Fruit fly (Drosophila melanogaster) whole organism, embryonic: Measurements from ENCODE around the gene Gr64f.

Source experiments
- CG10209 ChIP-seq: fragments of 200-800 bp; sonication (Bioruptor generic); optimal IDR thresholded peaks from 3 replicates; lab custom pipeline; 2017; ENCODE audit warnings: missing biosample characterization, mild to moderate bottlenecking, missing genetic modification characterization, missing genetic modification reagents
- CG10267 ChIP-seq: fragments of 200-800 bp; sonication (Bioruptor generic); optimal IDR thresholded peaks from 2 replicates; lab custom pipeline; 2018; ENCODE audit warnings: missing biosample characterization, mild to moderate bottlenecking, missing genetic modification characterization, moderate library complexity
- CG11247 ChIP-seq: fragments of 200-800 bp; sonication (Bioruptor generic); IDR thresholded peaks from 2 replicates; pipeline ENCODE4 v1.3.6; 2022; ENCODE audit warnings: missing biosample characterization, missing genetic modification characterization
- CG12071 ChIP-seq: fragments of 200-800 bp; sonication (Bioruptor generic); optimal IDR thresholded peaks from 3 replicates; lab custom pipeline; 2018; ENCODE audit warnings: missing biosample characterization, mild to moderate bottlenecking, missing genetic modification characterization
- CG12391 ChIP-seq: fragments of 200-800 bp; sonication (Bioruptor generic); optimal IDR thresholded peaks from 3 replicates; lab custom pipeline; 2018; ENCODE audit warnings: missing biosample characterization, mild to moderate bottlenecking, missing genetic modification characterization, moderate library complexity
- CG13123 ChIP-seq: fragments of 200-800 bp; sonication (Bioruptor generic); optimal IDR thresholded peaks from 2 replicates; lab custom pipeline; 2016; ENCODE audit warnings: missing biosample characterization, missing genetic modification characterization
- CG13424 ChIP-seq: fragments of 200-800 bp; sonication (Bioruptor generic); optimal IDR thresholded peaks from 2 replicates; lab custom pipeline; 2019; ENCODE audit warnings: missing biosample characterization, mild to moderate bottlenecking, missing genetic modification characterization, moderate library complexity
- CG14050 ChIP-seq: fragments of 200-800 bp; sonication (Bioruptor generic); IDR thresholded peaks from 3 replicates; pipeline ENCODE4 v1.3.6; 2022; ENCODE audit warnings: missing biosample characterization, missing genetic modification characterization
- CG14441 ChIP-seq: fragments of 200-800 bp; sonication (Bioruptor generic); IDR thresholded peaks from 2 replicates; pipeline ENCODE4 v1.3.6; 2022; ENCODE audit warnings: missing biosample characterization, missing genetic modification characterization
- CG1529 ChIP-seq: fragments of 200-800 bp; sonication (Bioruptor generic); optimal IDR thresholded peaks from 3 replicates; lab custom pipeline; 2018; ENCODE audit warnings: missing biosample characterization, missing genetic modification characterization
- CG1602 ChIP-seq: fragments of 200-800 bp; sonication (Bioruptor generic); optimal IDR thresholded peaks from 3 replicates; lab custom pipeline; 2016; ENCODE audit warnings: missing biosample characterization, missing genetic modification characterization
- CG1603 ChIP-seq: fragments of 200-800 bp; sonication (Bioruptor generic); optimal IDR thresholded peaks from 2 replicates; lab custom pipeline; 2019; ENCODE audit warnings: missing biosample characterization, mild to moderate bottlenecking, missing genetic modification characterization, moderate library complexity
- CG1647 ChIP-seq: fragments of 200-800 bp; sonication (Bioruptor generic); optimal IDR thresholded peaks from 3 replicates; lab custom pipeline; 2016; ENCODE audit warnings: missing biosample characterization, missing genetic modification characterization
- CG16813 ChIP-seq: fragments of 200-800 bp; sonication (Bioruptor generic); IDR thresholded peaks from 3 replicates; pipeline ENCODE4 v1.3.6; 2022; ENCODE audit warnings: missing biosample characterization, missing genetic modification characterization; ENCODE audit not compliant: partially characterized antibody
- CG17361 ChIP-seq: fragments of 200-800 bp; sonication (Bioruptor generic); IDR thresholded peaks from 3 replicates; pipeline ENCODE4 v1.3.6; 2022; ENCODE audit warnings: missing biosample characterization, missing genetic modification characterization
- CG18262 ChIP-seq: fragments of 200-800 bp; optimal IDR thresholded peaks from 3 replicates; lab custom pipeline; 2019; ENCODE audit warnings: missing biosample characterization, mild to moderate bottlenecking, missing genetic modification characterization, moderate library complexity
- CG1832 ChIP-seq: fragments of 200-800 bp; sonication (Bioruptor generic); optimal IDR thresholded peaks from 2 replicates; lab custom pipeline; 2017; ENCODE audit warnings: missing biosample characterization, mild to moderate bottlenecking, missing genetic modification characterization, inconsistent platforms
- CG2678 ChIP-seq: fragments of 200-800 bp; sonication (Bioruptor generic); optimal IDR thresholded peaks from 3 replicates; lab custom pipeline; 2019; ENCODE audit warnings: missing biosample characterization, mild to moderate bottlenecking, missing genetic modification characterization, moderate library complexity
- CG2875 ChIP-seq: fragments of 200-800 bp; sonication (Bioruptor generic); optimal IDR thresholded peaks from 2 replicates; lab custom pipeline; 2017; ENCODE audit warnings: missing biosample characterization, mild to moderate bottlenecking, missing genetic modification characterization, missing genetic modification reagents
- CG3065 ChIP-seq: fragments of 200-800 bp; sonication (Bioruptor generic); optimal IDR thresholded peaks from 2 replicates; lab custom pipeline; 2016; ENCODE audit warnings: missing biosample characterization, missing genetic modification characterization
- CG31441 ChIP-seq: fragments of 200-800 bp; sonication (Bioruptor generic); IDR thresholded peaks from 2 replicates; pipeline ENCODE4 v1.3.6; 2022; ENCODE audit warnings: missing biosample characterization, missing genetic modification characterization
- CG43689 ChIP-seq: fragments of 200-800 bp; sonication (Bioruptor generic); IDR thresholded peaks from 2 replicates; pipeline ENCODE4 v1.3.6; 2022; ENCODE audit warnings: missing biosample characterization, missing genetic modification characterization
- CG4820 ChIP-seq: fragments of 200-800 bp; sonication (Bioruptor generic); optimal IDR thresholded peaks from 3 replicates; lab custom pipeline; 2016; ENCODE audit warnings: missing biosample characterization, missing genetic modification characterization
- CG7839 ChIP-seq: fragments of 200-800 bp; sonication (Bioruptor generic); optimal IDR thresholded peaks from 3 replicates; lab custom pipeline; 2018; ENCODE audit warnings: missing biosample characterization, mild to moderate bottlenecking, missing genetic modification characterization, moderate library complexity
- GATAe ChIP-seq: fragments of 200-800 bp; sonication (Bioruptor generic); conservative IDR thresholded peaks from 2 replicates; pipeline ENCODE4 v1.3.6; 2022; ENCODE audit warnings: missing biosample characterization, missing genetic modification characterization
- Gsc ChIP-seq: fragments of 200-800 bp; sonication (Bioruptor generic); IDR thresholded peaks from 2 replicates; pipeline ENCODE4 v1.3.6; 2022; ENCODE audit warnings: missing biosample characterization, missing genetic modification characterization
- Hr39 ChIP-seq: fragments of >200 bp; optimal IDR thresholded peaks from 2 replicates; lab custom pipeline; 2017
- Hr78 ChIP-seq, 2 experiments: fragments of 200-800 bp in 1 of 2; fragments of >200 bp in 1 of 2; sonication (Bioruptor generic) in 1 of 2; optimal IDR thresholded peaks; 2 replicates each; lab custom pipeline; 2017 to 2019; ENCODE audit warnings: missing biosample characterization in 2 of 2, missing genetic modification characterization in 2 of 2, mild to moderate bottlenecking in 1 of 2, moderate library complexity in 1 of 2
- Mad ChIP-seq: fragments of 200-800 bp; sonication (Bioruptor generic); optimal IDR thresholded peaks from 2 replicates; lab custom pipeline; 2016; ENCODE audit warnings: missing biosample characterization, missing genetic modification characterization
- Ptx1 ChIP-seq: fragments of 200-800 bp; sonication (Bioruptor generic); IDR thresholded peaks from 2 replicates; pipeline ENCODE4 v1.3.6; 2022; ENCODE audit warnings: missing biosample characterization, missing genetic modification characterization
- Rfx ChIP-seq: fragments of 200-800 bp; sonication (Bioruptor generic); IDR thresholded peaks from 2 replicates; pipeline ENCODE4 v1.3.6; 2022; ENCODE audit warnings: missing biosample characterization, missing genetic modification characterization
- Xbp1 ChIP-seq: fragments of 200-800 bp; sonication (Bioruptor generic); optimal IDR thresholded peaks from 3 replicates; lab custom pipeline; 2016; ENCODE audit warnings: missing biosample characterization, mild to moderate bottlenecking, missing genetic modification characterization
- Xrp1 ChIP-seq: fragments of 200-800 bp; sonication (Bioruptor generic); IDR thresholded peaks from 2 replicates; pipeline ENCODE4 v1.3.6; 2022; ENCODE audit warnings: missing biosample characterization, missing genetic modification characterization
- bbx ChIP-seq: fragments of 200-800 bp; sonication (Bioruptor generic); IDR thresholded peaks from 2 replicates; pipeline ENCODE4 v1.3.6; 2022; ENCODE audit warnings: missing biosample characterization, missing genetic modification characterization; ENCODE audit not compliant: partially characterized antibody
- bowl ChIP-seq: fragments of 200-800 bp; sonication (Bioruptor generic); IDR thresholded peaks from 2 replicates; pipeline ENCODE4 v1.3.6; 2022; ENCODE audit warnings: missing biosample characterization, missing genetic modification characterization
- bsh ChIP-seq, 2 experiments: fragments of 200-800 bp; sonication (Bioruptor generic); optimal IDR thresholded peaks; 2 replicates each; lab custom pipeline; 2017 to 2018; ENCODE audit warnings: mild to moderate bottlenecking in 2 of 2, missing biosample characterization in 2 of 2, missing genetic modification characterization in 2 of 2, moderate library complexity in 1 of 2
- dmrt99B ChIP-seq: fragments of 200-800 bp; sonication (Bioruptor generic); optimal IDR thresholded peaks from 2 replicates; lab custom pipeline; 2018; ENCODE audit warnings: missing biosample characterization, mild to moderate bottlenecking, missing genetic modification characterization, moderate library complexity
- fd3F ChIP-seq: fragments of 200-800 bp; sonication (Bioruptor generic); optimal IDR thresholded peaks from 2 replicates; lab custom pipeline; 2018; ENCODE audit warnings: missing biosample characterization, mild to moderate bottlenecking, missing genetic modification characterization, moderate library complexity
- fd96Cb ChIP-seq: fragments of 200-800 bp; sonication (Bioruptor generic); optimal IDR thresholded peaks from 2 replicates; lab custom pipeline; 2018; ENCODE audit warnings: missing biosample characterization, mild to moderate bottlenecking, missing genetic modification characterization, moderate library complexity
- fu2 ChIP-seq: fragments of 200-800 bp; sonication (Bioruptor generic); optimal IDR thresholded peaks from 2 replicates; lab custom pipeline; 2016; ENCODE audit warnings: missing biosample characterization, missing genetic modification characterization
- ind ChIP-seq: fragments of 200-800 bp; sonication (Bioruptor generic); optimal IDR thresholded peaks from 3 replicates; lab custom pipeline; 2016; ENCODE audit warnings: missing biosample characterization, missing genetic modification characterization
- jing ChIP-seq: fragments of 200-800 bp; sonication (Bioruptor generic); optimal IDR thresholded peaks from 2 replicates; lab custom pipeline; 2018; ENCODE audit warnings: missing biosample characterization, mild to moderate bottlenecking, missing genetic modification characterization
- lov ChIP-seq, 2 experiments: fragments of 200-800 bp in 1 of 2; fragments of >200 bp in 1 of 2; sonication (Bioruptor generic) in 1 of 2; IDR thresholded peaks in 1 of 2; optimal IDR thresholded peaks in 1 of 2; 2 replicates in 1 of 2; 3 replicates in 1 of 2; pipeline versions ENCODE4 v1.3.6 to Lab custom; 2017 to 2022; ENCODE audit warnings: missing biosample characterization in 1 of 2, missing genetic modification characterization in 1 of 2
- mirr ChIP-seq: fragments of 200-800 bp; sonication (Bioruptor generic); optimal IDR thresholded peaks from 3 replicates; lab custom pipeline; 2018; ENCODE audit warnings: missing biosample characterization, mild to moderate bottlenecking, missing genetic modification characterization
- nau ChIP-seq: fragments of 200-800 bp; sonication (Bioruptor generic); optimal IDR thresholded peaks from 3 replicates; lab custom pipeline; 2017; ENCODE audit warnings: missing biosample characterization, mild to moderate bottlenecking, missing genetic modification characterization, missing genetic modification reagents
- phol ChIP-seq: fragments of 200-800 bp; sonication (Bioruptor generic); optimal IDR thresholded peaks from 3 replicates; lab custom pipeline; 2018; ENCODE audit warnings: missing biosample characterization, mild to moderate bottlenecking, missing genetic modification characterization, moderate library complexity
- pros ChIP-seq: fragments of 200-800 bp; sonication (Bioruptor generic); optimal IDR thresholded peaks from 3 replicates; lab custom pipeline; 2019; ENCODE audit warnings: missing biosample characterization, mild to moderate bottlenecking, missing genetic modification characterization, moderate library complexity
- row ChIP-seq: fragments of 200-800 bp; sonication (Bioruptor generic); IDR thresholded peaks from 3 replicates; pipeline ENCODE4 v1.3.6; 2022; ENCODE audit warnings: missing biosample characterization, missing genetic modification characterization
- slbo ChIP-seq: fragments of 200-800 bp; sonication (Bioruptor generic); IDR thresholded peaks from 2 replicates; pipeline ENCODE4 v1.3.6; 2022; ENCODE audit warnings: missing biosample characterization, missing genetic modification characterization
- tll ChIP-seq, 2 experiments: fragments of 200-800 bp in 1 of 2; fragments of >200 bp in 1 of 2; sonication (Bioruptor generic) in 1 of 2; optimal IDR thresholded peaks; 2 replicates each; lab custom pipeline; 2017 to 2019; ENCODE audit warnings: missing biosample characterization in 2 of 2, missing genetic modification characterization in 2 of 2, mild to moderate bottlenecking in 1 of 2, moderate library complexity in 1 of 2

Gr64f gene

dm6 chr3L:4080278-4080677 is 44.7 kb downstream of the Gr64f start (continued):
- TF ChIP-seq CG43689 (GFP tag; lab: Robert Waterston, UW) (no peak), jing (GFP tag; lab: Kevin White, UChicago) (no peak), bowl (GFP tag; lab: Robert Waterston, UW) (no peak), CG12071 (GFP tag; lab: Kevin White, UChicago) (no peak), Mad (GFP tag; lab: Kevin White, UChicago) (no peak), CG1603 (tag; lab: Kevin White, UChicago) (no peak), nau (GFP tag; lab: Kevin White, UChicago) (no peak), CG10267 (tag; lab: Kevin White, UChicago) (peak; percentile 7), CG18262 (tag; lab: Kevin White, UChicago) (peak; percentile 28), ind (GFP tag; lab: Kevin White, UChicago) (no peak), phol (tag; lab: Kevin White, UChicago) (peak; percentile 30), Hr39 (no peak), pros (GFP tag; lab: Kevin White, UChicago) (no peak), CG16813 (no peak), CG31441 (GFP tag; lab: Robert Waterston, UW) (0 out of 2 replicates have a peak, but pooled peaks have one; percentile 13), CG13123 (GFP tag; lab: Kevin White, UChicago) (no peak), CG13424 (tag; lab: Kevin White, UChicago) (no peak), fd3F (GFP tag; lab: Kevin White, UChicago) (no peak), fu2 (no peak), Xrp1 (GFP tag; lab: Robert Waterston, UW) (peak; percentile 29; the same call in 1 of the 2 replicates), bsh (GFP tag; optimal IDR thresholded peaks at IDR 0.05; lab: Kevin White, UChicago) (peak in 1 of 2 experiments; percentile 26), CG1529 (GFP tag; lab: Kevin White, UChicago) (no peak), CG4820 (GFP tag; lab: Kevin White, UChicago) (no peak), Hr78 (GFP tag; optimal IDR thresholded peaks at IDR 0.05; lab: Kevin White, UChicago) (no peak), tll (GFP tag; optimal IDR thresholded peaks at IDR 0.05; lab: Kevin White, UChicago) (no peak), CG3065 (no peak), Gsc (GFP tag; lab: Robert Waterston, UW) (no peak), dmrt99B (tag; lab: Kevin White, UChicago) (peak; percentile 38), Rfx (GFP tag; lab: Robert Waterston, UW) (no peak), CG17361 (GFP tag; lab: Robert Waterston, UW) (no peak), CG10209 (GFP tag; lab: Kevin White, UChicago) (no peak), fd96Cb (tag; lab: Kevin White, UChicago) (peak; percentile 30), CG2678 (tag; lab: Kevin White, UChicago) (peak; percentile 36), bbx (GFP tag; lab: Robert Waterston, UW) (no peak), CG12391 (tag; lab: Kevin White, UChicago) (peak; percentile 8), CG14050 (GFP tag; lab: Robert Waterston, UW) (no peak), row (GFP tag; lab: Robert Waterston, UW) (0 out of 3 replicates have a peak, but pooled peaks have one; percentile 36), lov (optimal IDR thresholded peaks at IDR 0.05; lab: Kevin White, UChicago) (no peak), lov (GFP tag; IDR thresholded peaks at IDR 0.05; lab: Robert Waterston, UW) (no peak), CG2875 (GFP tag; lab: Kevin White, UChicago) (no peak), Ptx1 (GFP tag; lab: Robert Waterston, UW) (no peak), CG1647 (GFP tag; lab: Kevin White, UChicago) (no peak), Xbp1 (GFP tag; lab: Kevin White, UChicago) (no peak), CG1832 (GFP tag; lab: Kevin White, UChicago) (no peak), mirr (GFP tag; lab: Kevin White, UChicago) (no peak), CG1602 (GFP tag; lab: Kevin White, UChicago) (no peak), CG14441 (GFP tag; lab: Robert Waterston, UW) (no peak), CG7839 (peak; percentile 27), CG11247 (GFP tag; lab: Robert Waterston, UW) (no peak), slbo (no peak), GATAe (no peak)
